Fruit fly (Drosophila melanogaster) whole organism, embryonic: ENCODE measurements around the gene MED28.
A peak's percentile ranks its signal among the peaks of the same experiment; 100 is the strongest.

Source experiments
- CG10543 ChIP-seq: fragments of 200-800 bp; sonication (Bioruptor generic); optimal IDR thresholded peaks from 3 replicates; lab custom pipeline; 2017; ENCODE audit warnings: missing biosample characterization, mild to moderate bottlenecking, missing genetic modification characterization, moderate library complexity
- CG10979 ChIP-seq: fragments of 200-800 bp; sonication (Bioruptor generic); optimal IDR thresholded peaks from 2 replicates; lab custom pipeline; 2018; ENCODE audit warnings: missing biosample characterization, mild to moderate bottlenecking, missing genetic modification characterization, moderate library complexity
- CG12104 ChIP-seq: fragments of 200-800 bp; sonication (Bioruptor generic); optimal IDR thresholded peaks from 3 replicates; lab custom pipeline; 2016; ENCODE audit warnings: missing biosample characterization, missing genetic modification characterization
- CG12219 ChIP-seq: fragments of 200-800 bp; sonication (Bioruptor generic); optimal IDR thresholded peaks from 3 replicates; lab custom pipeline; 2018; ENCODE audit warnings: missing biosample characterization, mild to moderate bottlenecking, missing genetic modification characterization
- CG15269 ChIP-seq: fragments of 200-800 bp; sonication (Bioruptor generic); optimal IDR thresholded peaks from 2 replicates; lab custom pipeline; 2018; ENCODE audit warnings: missing biosample characterization, mild to moderate bottlenecking, missing genetic modification characterization, moderate library complexity
- CG15514 ChIP-seq: fragments of 200-800 bp; sonication (Bioruptor generic); optimal IDR thresholded peaks from 3 replicates; lab custom pipeline; 2017; ENCODE audit warnings: missing biosample characterization, missing genetic modification characterization, mild to moderate bottlenecking, moderate library complexity, missing genetic modification reagents
- CG17802 ChIP-seq: fragments of 200-800 bp; sonication (Bioruptor generic); optimal IDR thresholded peaks from 2 replicates; lab custom pipeline; 2018; ENCODE audit warnings: missing biosample characterization, mild to moderate bottlenecking, missing genetic modification characterization, moderate library complexity
- CG18599 ChIP-seq: fragments of 200-800 bp; sonication (Bioruptor generic); optimal IDR thresholded peaks from 3 replicates; lab custom pipeline; 2017; ENCODE audit warnings: missing biosample characterization, missing genetic modification characterization, mild to moderate bottlenecking, moderate library complexity, missing genetic modification reagents
- CG2199 ChIP-seq: fragments of 200-800 bp; sonication (Bioruptor generic); IDR thresholded peaks from 3 replicates; pipeline ENCODE4 v1.3.6; 2022; ENCODE audit warnings: missing biosample characterization, missing genetic modification characterization
- CG2678 ChIP-seq: fragments of 200-800 bp; sonication (Bioruptor generic); optimal IDR thresholded peaks from 3 replicates; lab custom pipeline; 2019; ENCODE audit warnings: missing biosample characterization, mild to moderate bottlenecking, missing genetic modification characterization, moderate library complexity
- CG2712 ChIP-seq: fragments of 200-800 bp; optimal IDR thresholded peaks from 3 replicates; lab custom pipeline; 2019; ENCODE audit warnings: missing biosample characterization, mild to moderate bottlenecking, missing genetic modification characterization, moderate library complexity
- CG30020 ChIP-seq: fragments of 200-800 bp; optimal IDR thresholded peaks from 2 replicates; lab custom pipeline; 2019; ENCODE audit warnings: missing biosample characterization, mild to moderate bottlenecking, missing genetic modification characterization, moderate library complexity
- CG3065 ChIP-seq: fragments of 200-800 bp; sonication (Bioruptor generic); optimal IDR thresholded peaks from 2 replicates; lab custom pipeline; 2016; ENCODE audit warnings: missing biosample characterization, missing genetic modification characterization
- CG3281 ChIP-seq: fragments of 200-800 bp; sonication (Bioruptor generic); optimal IDR thresholded peaks from 3 replicates; lab custom pipeline; 2017; ENCODE audit warnings: missing biosample characterization, mild to moderate bottlenecking, missing genetic modification characterization
- CG34422 ChIP-seq: fragments of 200-800 bp; sonication (Bioruptor generic); IDR thresholded peaks from 3 replicates; pipeline ENCODE4 v1.3.6; 2022; ENCODE audit warnings: missing biosample characterization, missing genetic modification characterization
- CG7556 ChIP-seq: fragments of 200-800 bp; sonication (Bioruptor generic); optimal IDR thresholded peaks from 2 replicates; lab custom pipeline; 2017; ENCODE audit warnings: missing biosample characterization, mild to moderate bottlenecking, missing genetic modification characterization
- CG7963 ChIP-seq: fragments of 200-800 bp; sonication (Bioruptor generic); IDR thresholded peaks from 3 replicates; pipeline ENCODE4 v1.3.6; 2022; ENCODE audit warnings: missing biosample characterization, missing genetic modification characterization; ENCODE audit not compliant: partially characterized antibody
- CG8089 ChIP-seq: fragments of 200-800 bp; sonication (Bioruptor generic); optimal IDR thresholded peaks from 3 replicates; lab custom pipeline; 2016; ENCODE audit warnings: missing biosample characterization, missing genetic modification characterization
- CG8290 ChIP-seq, 3 experiments: fragments of 200-800 bp; sonication (Bioruptor generic); optimal IDR thresholded peaks; 2 replicates each; lab custom pipeline; 2016 to 2019; ENCODE audit warnings: missing biosample characterization in 3 of 3, missing genetic modification characterization in 3 of 3, mild to moderate bottlenecking in 2 of 3, moderate library complexity in 1 of 3
- CG8359 ChIP-seq: fragments of 200-800 bp; sonication (Bioruptor generic); optimal IDR thresholded peaks from 2 replicates; lab custom pipeline; 2017; ENCODE audit warnings: missing biosample characterization, mild to moderate bottlenecking, missing genetic modification characterization, borderline replicate concordance
- CG8478 ChIP-seq: fragments of >200 bp; optimal IDR thresholded peaks from 2 replicates; lab custom pipeline; 2018
- CoRest ChIP-seq: fragments of 200-800 bp; sonication (Bioruptor generic); optimal IDR thresholded peaks from 3 replicates; lab custom pipeline; 2018; ENCODE audit warnings: missing biosample characterization, mild to moderate bottlenecking, missing genetic modification characterization, moderate library complexity
- Elba2 ChIP-seq: fragments of 200-800 bp; sonication (Bioruptor generic); optimal IDR thresholded peaks from 3 replicates; lab custom pipeline; 2016; ENCODE audit warnings: missing biosample characterization, missing genetic modification characterization
- Ets97D ChIP-seq: fragments of 200-800 bp; sonication (Bioruptor generic); optimal IDR thresholded peaks from 3 replicates; lab custom pipeline; 2016; ENCODE audit warnings: missing biosample characterization, missing genetic modification characterization
- H15 ChIP-seq: fragments of 200-800 bp; sonication (Bioruptor generic); IDR thresholded peaks from 3 replicates; pipeline ENCODE4 v1.3.6; 2022; ENCODE audit warnings: missing biosample characterization, missing genetic modification characterization
- HLH3B ChIP-seq: fragments of 200-800 bp; sonication (Bioruptor generic); IDR thresholded peaks from 2 replicates; pipeline ENCODE4 v1.3.6; 2022; ENCODE audit warnings: missing biosample characterization, missing genetic modification characterization
- Hmr ChIP-seq: fragments of 200-800 bp; sonication (Bioruptor generic); optimal IDR thresholded peaks from 3 replicates; lab custom pipeline; 2017; ENCODE audit warnings: mild to moderate bottlenecking, missing biosample characterization, missing genetic modification reagents, missing genetic modification characterization
- Hr51 ChIP-seq, 2 experiments: fragments of 200-800 bp; sonication (Bioruptor generic); optimal IDR thresholded peaks; 2 replicates in 1 of 2; 3 replicates in 1 of 2; lab custom pipeline; 2016 to 2018; ENCODE audit warnings: missing biosample characterization in 2 of 2, missing genetic modification characterization in 2 of 2, mild to moderate bottlenecking in 1 of 2, moderate library complexity in 1 of 2
- Meics ChIP-seq: fragments of 200-800 bp; sonication (Bioruptor generic); optimal IDR thresholded peaks from 2 replicates; lab custom pipeline; 2017; ENCODE audit warnings: missing biosample characterization, mild to moderate bottlenecking, missing genetic modification characterization
- Oaz ChIP-seq: fragments of 200-800 bp; sonication (Bioruptor generic); IDR thresholded peaks from 2 replicates; pipeline ENCODE4 v1.3.6; 2022; ENCODE audit warnings: missing biosample characterization, missing genetic modification characterization
- Poxn ChIP-seq: fragments of 200-800 bp; sonication (Bioruptor generic); IDR thresholded peaks from 2 replicates; pipeline ENCODE4 v1.3.6; 2022; ENCODE audit warnings: missing biosample characterization, missing genetic modification characterization
- Rx ChIP-seq: fragments of 200-800 bp; sonication (Bioruptor generic); IDR thresholded peaks from 2 replicates; pipeline ENCODE4 v1.3.6; 2022; ENCODE audit warnings: missing biosample characterization, missing genetic modification characterization
- Tbp ChIP-seq: fragments of >200 bp; optimal IDR thresholded peaks from 2 replicates; lab custom pipeline; 2018; ENCODE audit warnings: missing biosample characterization, missing genetic modification characterization
- Trl ChIP-seq, 3 experiments: fragments of >200 bp in 2 of 3; fragments of 200-800 bp in 1 of 3; sonication (Bioruptor generic) in 1 of 3; optimal IDR thresholded peaks; 2 replicates in 1 of 3; 3 replicates in 2 of 3; lab custom pipeline; 2016 to 2017; ENCODE audit warnings: missing biosample characterization in 1 of 3, missing genetic modification characterization in 1 of 3
- ara ChIP-seq: fragments of 200-800 bp; sonication (Bioruptor generic); IDR thresholded peaks from 2 replicates; pipeline ENCODE4 v1.3.6; 2022; ENCODE audit warnings: missing biosample characterization, missing genetic modification characterization
- croc ChIP-seq: fragments of 200-800 bp; sonication (Bioruptor generic); conservative IDR thresholded peaks from 3 replicates; pipeline ENCODE4 v1.3.6; 2022; ENCODE audit warnings: missing biosample characterization, missing genetic modification characterization
- eyg ChIP-seq: fragments of 200-800 bp; sonication (Bioruptor generic); optimal IDR thresholded peaks from 3 replicates; lab custom pipeline; 2016; ENCODE audit warnings: missing biosample characterization, missing genetic modification characterization
- fru ChIP-seq: fragments of >200 bp; optimal IDR thresholded peaks from 2 replicates; lab custom pipeline; 2017
- gem ChIP-seq: fragments of 200-800 bp; sonication (Bioruptor generic); optimal IDR thresholded peaks from 2 replicates; lab custom pipeline; 2019; ENCODE audit warnings: missing biosample characterization, mild to moderate bottlenecking, missing genetic modification characterization, moderate library complexity
- jigr1 ChIP-seq: fragments of 200-800 bp; sonication (Bioruptor generic); IDR thresholded peaks from 3 replicates; pipeline ENCODE4 v1.3.6; 2022; ENCODE audit warnings: missing biosample characterization, missing genetic modification characterization
- jumu ChIP-seq: fragments of 200-800 bp; sonication (Bioruptor generic); optimal IDR thresholded peaks from 3 replicates; lab custom pipeline; 2016; ENCODE audit warnings: missing biosample characterization, missing genetic modification characterization
- lab ChIP-seq: fragments of 200-800 bp; sonication (Bioruptor generic); optimal IDR thresholded peaks from 3 replicates; lab custom pipeline; 2017; ENCODE audit warnings: missing biosample characterization, missing genetic modification characterization, mild to moderate bottlenecking, moderate library complexity, missing genetic modification reagents
- lmd ChIP-seq: fragments of 200-800 bp; sonication (Bioruptor generic); IDR thresholded peaks from 2 replicates; pipeline ENCODE4 v1.3.6; 2022; ENCODE audit warnings: missing biosample characterization, missing genetic modification characterization
- org-1 ChIP-seq: fragments of 200-800 bp; sonication (Bioruptor generic); optimal IDR thresholded peaks from 2 replicates; lab custom pipeline; 2017; ENCODE audit warnings: missing biosample characterization, missing genetic modification characterization
- row ChIP-seq: fragments of 200-800 bp; sonication (Bioruptor generic); IDR thresholded peaks from 3 replicates; pipeline ENCODE4 v1.3.6; 2022; ENCODE audit warnings: missing biosample characterization, missing genetic modification characterization
- scrt ChIP-seq: fragments of 200-800 bp; sonication (Bioruptor generic); optimal IDR thresholded peaks from 2 replicates; lab custom pipeline; 2018; ENCODE audit warnings: missing biosample characterization, mild to moderate bottlenecking, missing genetic modification characterization, moderate library complexity
- trem ChIP-seq: fragments of 200-800 bp; optimal IDR thresholded peaks from 3 replicates; lab custom pipeline; 2019; ENCODE audit warnings: missing biosample characterization, mild to moderate bottlenecking, missing genetic modification characterization, moderate library complexity
- unpg ChIP-seq: fragments of 200-800 bp; sonication (Bioruptor generic); optimal IDR thresholded peaks from 3 replicates; lab custom pipeline; 2018; ENCODE audit warnings: missing biosample characterization, mild to moderate bottlenecking, missing genetic modification characterization, moderate library complexity
- wor ChIP-seq: fragments of 200-800 bp; sonication (Bioruptor generic); IDR thresholded peaks from 2 replicates; pipeline ENCODE4 v1.3.6; 2022; ENCODE audit warnings: missing biosample characterization, missing genetic modification characterization
- zfh1 ChIP-seq: fragments of 200-800 bp; sonication (Bioruptor generic); IDR thresholded peaks from 3 replicates; pipeline ENCODE4 v1.3.6; 2022; ENCODE audit warnings: missing biosample characterization, missing genetic modification characterization

MED28 gene

DNA sequence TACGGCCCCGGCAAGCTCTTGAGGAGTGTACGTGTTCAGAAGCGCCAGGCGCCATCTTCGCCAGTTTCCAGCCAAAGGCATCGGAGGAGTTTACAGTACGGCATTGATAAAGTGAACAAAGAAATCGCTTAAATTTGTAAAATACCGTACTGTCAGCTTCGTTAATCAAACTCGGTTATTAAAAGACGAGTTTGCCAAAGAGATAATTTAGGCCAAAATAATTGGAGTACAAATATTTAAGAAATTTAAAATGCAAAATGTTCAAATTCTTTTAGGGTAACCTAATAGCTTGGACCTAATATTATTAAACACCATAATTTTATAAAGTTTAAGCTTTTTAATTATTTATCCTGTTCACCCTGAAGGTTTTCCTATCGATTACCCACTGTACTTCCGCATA, 25.0 kb upstream of the MED28 start (continued):
- peak; percentile 45; the same call in 2 of the 3 replicates for TF ChIP-seq row (GFP tag; lab: Robert Waterston, UW)
- peak; percentile 38 for TF ChIP-seq CG3281
- peak; percentile 6 for TF ChIP-seq trem (tag; lab: Kevin White, UChicago)
- no peak for TF ChIP-seq Ets97D
- no peak for TF ChIP-seq CG8290 (GFP tag; optimal IDR thresholded peaks at IDR 0.05; lab: Kevin White, UChicago)
- TF ChIP-seq CG8290 (tag; optimal IDR thresholded peaks at IDR 0.05; lab: Kevin White, UChicago), result no peak
- no peak for TF ChIP-seq lmd (GFP tag; lab: Robert Waterston, UW)
- TF ChIP-seq Poxn (GFP tag; lab: Robert Waterston, UW), result no peak
- TF ChIP-seq CG7963, result no peak
- no peak for TF ChIP-seq Oaz (GFP tag; lab: Robert Waterston, UW)
- no peak for TF ChIP-seq CG3065 (GFP tag; lab: Kevin White, UChicago)
- 0 out of 3 replicates have a peak, but pooled peaks have one; percentile 12 for TF ChIP-seq CG34422 (GFP tag; lab: Robert Waterston, UW)
- TF ChIP-seq eyg (GFP tag; lab: Kevin White, UChicago), result no peak
- peak; percentile 37 for TF ChIP-seq CG2712 (tag; lab: Kevin White, UChicago)
- TF ChIP-seq Trl (optimal IDR thresholded peaks at IDR 0.05; lab: Kevin White, UChicago), result no peak
- TF ChIP-seq Trl (GFP tag; optimal IDR thresholded peaks at IDR 0.05; lab: Kevin White, UChicago), result no peak
- peak; percentile 46 for TF ChIP-seq Hmr
- TF ChIP-seq CG15514, result peak; percentile 9
- peak; percentile 38 for TF ChIP-seq CG7556 (GFP tag; lab: Kevin White, UChicago)
- TF ChIP-seq H15 (GFP tag; lab: Robert Waterston, UW), result no peak
- peak; percentile 44 for TF ChIP-seq CG2678 (tag; lab: Kevin White, UChicago)
- peak; percentile 47 for TF ChIP-seq gem
- no peak; the same call in 2 of the 3 replicates for TF ChIP-seq zfh1 (GFP tag; lab: Robert Waterston, UW)
- TF ChIP-seq scrt (GFP tag; lab: Kevin White, UChicago), result no peak
- no peak for TF ChIP-seq CG8089 (GFP tag; lab: Kevin White, UChicago)
- TF ChIP-seq HLH3B, result 0 out of 2 replicates have a peak, but pooled peaks have one; percentile 25
- TF ChIP-seq org-1 (GFP tag; lab: Kevin White, UChicago), result peak; percentile 13
- TF ChIP-seq lab, result peak; percentile 31
- TF ChIP-seq Hr51 (GFP tag; optimal IDR thresholded peaks at IDR 0.05; lab: Kevin White, UChicago), result peak in 1 of 2 experiments; percentile 11
- TF ChIP-seq Meics, result peak; percentile 30
- TF ChIP-seq unpg, result peak; percentile 15
- TF ChIP-seq CG18599 (GFP tag; lab: Kevin White, UChicago), result peak; percentile 54
- TF ChIP-seq CoRest (tag; lab: Kevin White, UChicago), result peak; percentile 23
- TF ChIP-seq, all 482 proteins: peak for 51

DNA sequence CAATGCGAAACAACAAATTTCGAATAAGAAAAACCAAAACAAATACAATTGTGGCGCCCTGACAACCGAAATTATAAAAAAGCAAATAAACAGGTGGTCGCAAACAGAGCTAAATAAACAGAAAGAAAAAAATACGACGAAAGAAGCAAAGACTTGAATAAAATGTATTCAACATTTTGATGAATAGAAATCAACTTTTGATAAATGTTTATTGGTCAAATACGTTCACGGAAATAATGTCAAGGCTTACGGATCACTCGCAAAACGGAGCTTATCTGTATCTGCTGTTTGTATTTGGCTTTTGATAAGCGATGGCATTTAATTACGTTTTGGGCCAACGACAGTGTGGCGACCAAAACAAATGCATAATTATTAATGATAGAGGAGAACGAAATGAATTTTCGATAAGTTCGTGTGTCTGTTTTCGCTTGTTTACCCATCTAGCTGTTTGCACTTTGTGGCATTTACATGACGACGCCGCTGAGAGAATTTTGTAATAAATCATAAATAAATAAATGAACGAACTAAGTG, 23.6 kb upstream of the MED28 start:
- TF ChIP-seq jumu (no peak), CG7963 (no peak), croc (no peak), Elba2 (GFP tag; lab: Kevin White, UChicago) (no peak), jigr1 (GFP tag; lab: Robert Waterston, UW) (no peak), Trl (optimal IDR thresholded peaks at IDR 0.05; lab: Kevin White, UChicago) (no peak), Trl (GFP tag; optimal IDR thresholded peaks at IDR 0.05; lab: Kevin White, UChicago) (peak; percentile 19), Rx (GFP tag; lab: Robert Waterston, UW) (no peak), CG12104 (GFP tag; lab: Kevin White, UChicago) (peak; percentile 18), fru (lab: Kevin White, UChicago) (no peak), CG2199 (GFP tag; lab: Robert Waterston, UW) (no peak), CG10979 (no peak), ara (GFP tag; lab: Robert Waterston, UW) (no peak), CG8478 (lab: Kevin White, UChicago) (no peak), CG15269 (tag; lab: Kevin White, UChicago) (peak; percentile 51), CG12219 (peak; percentile 46), CG8359 (no peak), CG10543 (peak; percentile 42), Tbp (GFP tag; lab: Kevin White, UChicago) (no peak), CG30020 (tag; lab: Kevin White, UChicago) (no peak), wor (GFP tag; lab: Robert Waterston, UW) (no peak), CG17802 (no peak)
